Worm (Caenorhabditis elegans) whole organism, L4 larva: ENCODE results near the gene C05B5.11.

Source experiments
- F49E8.2 ChIP-seq: sonication (generic microtip); optimal IDR thresholded peaks from 2 replicates; lab custom pipeline; 2016; ENCODE audit warnings: missing compliant biosample characterization, mild to moderate bottlenecking, missing genetic modification characterization, borderline replicate concordance
- R02D3.7 ChIP-seq: fragments of 150-350 bp; sonication (generic microtip); optimal IDR thresholded peaks from 3 replicates; lab custom pipeline; 2014; ENCODE audit warnings: missing biosample characterization, missing genetic modification characterization
- Y48G9A.11 ChIP-seq: fragments of 200-800 bp; sonication (Bioruptor generic); IDR thresholded peaks from 2 replicates; pipeline ENCODE4 v1.3.6; 2022; ENCODE audit warnings: missing genetic modification reagents, missing genetic modification characterization, missing compliant biosample characterization
- Y5F2A.4 ChIP-seq: fragments of 200-800 bp; sonication (Bioruptor generic); optimal IDR thresholded peaks from 2 replicates; lab custom pipeline; 2018; ENCODE audit warnings: mild to moderate bottlenecking, missing genetic modification characterization, missing compliant biosample characterization
- ZK546.5 ChIP-seq, 2 experiments: sonication (generic microtip); optimal IDR thresholded peaks; 2 replicates each; lab custom pipeline; 2017; ENCODE audit warnings: missing biosample characterization in 2 of 2, missing genetic modification characterization in 2 of 2
- aha-1 ChIP-seq: fragments of 150-350 bp; peaks from one replicate; lab custom pipeline; 2014; ENCODE audit warnings: missing biosample characterization, missing genetic modification characterization
- aly-2 ChIP-seq: sonication (generic microtip); optimal IDR thresholded peaks from 2 replicates; lab custom pipeline; 2018; ENCODE audit warnings: missing biosample characterization, missing genetic modification characterization
- ceh-44 ChIP-seq: fragments of 200-800 bp; sonication (Bioruptor generic); IDR thresholded peaks from 2 replicates; pipeline ENCODE4 v1.3.6; 2022; ENCODE audit warnings: missing genetic modification reagents, missing genetic modification characterization, missing compliant biosample characterization
- ceh-82 ChIP-seq: sonication (generic microtip); optimal IDR thresholded peaks from 2 replicates; lab custom pipeline; 2017; ENCODE audit warnings: missing biosample characterization, missing genetic modification characterization
- ces-1 ChIP-seq: fragments of 150-350 bp; sonication (generic microtip); optimal IDR thresholded peaks from 4 replicates; lab custom pipeline; 2014; ENCODE audit warnings: missing biosample characterization, missing genetic modification reagents, missing genetic modification characterization
- daf-19 ChIP-seq: fragments of 200-800 bp; sonication (Bioruptor generic); conservative IDR thresholded peaks from 2 replicates; pipeline ENCODE4 v1.3.6; 2022; ENCODE audit warnings: missing genetic modification characterization, missing compliant biosample characterization
- dmd-6 ChIP-seq: fragments of 200-800 bp; sonication (Bioruptor generic); IDR thresholded peaks from 2 replicates; pipeline ENCODE4 v1.3.6; 2022; ENCODE audit warnings: missing genetic modification reagents, missing genetic modification characterization, missing compliant biosample characterization
- dmd-8 ChIP-seq: fragments of 200-800 bp; sonication (Bioruptor generic); IDR thresholded peaks from 2 replicates; pipeline ENCODE4 v1.3.6; 2022; ENCODE audit warnings: missing genetic modification characterization, missing compliant biosample characterization
- fkh-10 ChIP-seq: fragments of 150-350 bp; optimal IDR thresholded peaks from 2 replicates; lab custom pipeline; 2014; ENCODE audit warnings: missing biosample characterization, missing genetic modification reagents, missing genetic modification characterization
- hif-1 ChIP-seq, 2 experiments: sonication (generic microtip); optimal IDR thresholded peaks; 2 replicates each; lab custom pipeline; 2016 to 2017; ENCODE audit warnings: missing compliant biosample characterization in 2 of 2, missing genetic modification characterization in 2 of 2, missing genetic modification reagents in 2 of 2, missing genotype in 2 of 2, mild to moderate bottlenecking in 1 of 2
- lim-7 ChIP-seq: fragments of 200-800 bp; sonication (Bioruptor generic); IDR thresholded peaks from 2 replicates; pipeline ENCODE4 v1.3.6; 2022; ENCODE audit warnings: missing genetic modification characterization, missing compliant biosample characterization
- lin-1 ChIP-seq: fragments of 200-800 bp; sonication (Bioruptor generic); IDR thresholded peaks from 2 replicates; pipeline ENCODE4 v1.3.6; 2022; ENCODE audit warnings: missing genetic modification reagents, missing genetic modification characterization, missing compliant biosample characterization
- lin-38 ChIP-seq: fragments of 200-800 bp; sonication (Bioruptor generic); IDR thresholded peaks from 2 replicates; pipeline ENCODE4 v1.3.6; 2022; ENCODE audit warnings: missing genetic modification reagents, missing genetic modification characterization, missing compliant biosample characterization
- madf-5 ChIP-seq, 2 experiments: fragments of 200-800 bp; sonication (Bioruptor generic); IDR thresholded peaks; 2 replicates each; pipeline ENCODE4 v1.3.6; 2022; ENCODE audit warnings: missing compliant biosample characterization in 2 of 2, missing genetic modification characterization in 2 of 2
- madf-9 ChIP-seq: fragments of 200-800 bp; sonication (Bioruptor generic); conservative IDR thresholded peaks from 2 replicates; pipeline ENCODE4 v1.3.6; 2022; ENCODE audit warnings: missing genetic modification reagents, missing genetic modification characterization, missing compliant biosample characterization
- nhr-111 ChIP-seq: fragments of 200-800 bp; sonication (Bioruptor generic); optimal IDR thresholded peaks from 2 replicates; lab custom pipeline; 2018; ENCODE audit warnings: mild to moderate bottlenecking, missing genetic modification characterization, missing compliant biosample characterization
- nhr-28 ChIP-seq: fragments of 150-350 bp; optimal IDR thresholded peaks from 2 replicates; lab custom pipeline; 2014; ENCODE audit warnings: missing biosample characterization, missing genetic modification characterization
- nhr-48 ChIP-seq: sonication (generic microtip); optimal IDR thresholded peaks from 2 replicates; lab custom pipeline; 2016; ENCODE audit warnings: mild to moderate bottlenecking, missing genetic modification characterization, missing compliant biosample characterization
- nhr-6 ChIP-seq: fragments of 150-350 bp; optimal IDR thresholded peaks from 2 replicates; lab custom pipeline; 2014; ENCODE audit warnings: missing biosample characterization, missing genetic modification characterization
- nhr-77 ChIP-seq: fragments of 150-350 bp; optimal IDR thresholded peaks from 2 replicates; lab custom pipeline; 2014; ENCODE audit warnings: missing biosample characterization, missing genetic modification characterization
- php-3 ChIP-seq: fragments of 200-800 bp; sonication (Bioruptor generic); IDR thresholded peaks from 2 replicates; pipeline ENCODE4 v1.3.6; 2022; ENCODE audit warnings: missing genetic modification reagents, missing genetic modification characterization, missing compliant biosample characterization
- pqm-1 ChIP-seq: sonication (generic microtip); optimal IDR thresholded peaks from 2 replicates; lab custom pipeline; 2017; ENCODE audit warnings: missing biosample characterization, missing genetic modification characterization
- spr-3 ChIP-seq: fragments of 200-800 bp; sonication (Bioruptor generic); optimal IDR thresholded peaks from 2 replicates; lab custom pipeline; 2018; ENCODE audit warnings: mild to moderate bottlenecking, missing genetic modification characterization, missing compliant biosample characterization
- unc-39 ChIP-seq: sonication (generic microtip); optimal IDR thresholded peaks from 2 replicates; lab custom pipeline; 2017; ENCODE audit warnings: missing biosample characterization, missing genetic modification characterization
- unc-62 ChIP-seq, 3 experiments: fragments of 150-350 bp in 1 of 3; sonication (generic microtip); optimal IDR thresholded peaks in 2 of 3; peaks in 1 of 3; 1 replicate in 1 of 3; 2 replicates in 2 of 3; lab custom pipeline; 2014 to 2017; ENCODE audit warnings: missing biosample characterization in 3 of 3, missing genetic modification characterization in 3 of 3, missing genetic modification reagents in 3 of 3, missing genotype in 1 of 3
- vab-7 ChIP-seq: fragments of 200-800 bp; sonication (Bioruptor generic); IDR thresholded peaks from 2 replicates; pipeline ENCODE4 v1.3.6; 2022; ENCODE audit warnings: missing genetic modification reagents, missing genetic modification characterization, missing compliant biosample characterization

The C05B5.11 gene

ce11 chrIII:9973765-9974164, 30.5 kb upstream of the C05B5.11 start, which contains the start of gene R10E12.2:
TSS of gene R10E12.2 (minus strand) at chrIII:9973865.
- TF ChIP-seq unc-39 (tag; lab: Kevin White, UChicago) (no peak), daf-19 (no peak), madf-9 (no peak), nhr-48 (tag; lab: Kevin White, UChicago) (no peak), ceh-44 (GFP tag; lab: Robert Waterston, UW) (no peak), nhr-28 (tag; lab: Kevin White, UChicago) (no peak), pqm-1 (no peak), nhr-6 (tag; lab: Kevin White, UChicago) (no peak), Y48G9A.11 (GFP tag; lab: Robert Waterston, UW) (no peak), F49E8.2 (tag; lab: Kevin White, UChicago) (no peak), fkh-10 (GFP tag; lab: Kevin White, UChicago) (no peak), dmd-6 (GFP tag; lab: Robert Waterston, UW) (no peak), lin-38 (GFP tag; lab: Robert Waterston, UW) (no peak), php-3 (no peak), hif-1 (tag; optimal IDR thresholded peaks at IDR 0.05; lab: Kevin White, UChicago) (no peak), ceh-82 (tag; lab: Kevin White, UChicago) (no peak), vab-7 (no peak)

ce11 chrIII:9982119-9982642, 22.1 kb upstream of the C05B5.11 start:
- no peak for TF ChIP-seq nhr-77 (tag; lab: Kevin White, UChicago)
- peak; percentile 66 for TF ChIP-seq aha-1 (tag; lab: Kevin White, UChicago)
- peak in 1 of 2 experiments; percentile 58 for TF ChIP-seq unc-62 (GFP tag; optimal IDR thresholded peaks at IDR 0.05 in 1 of 2; lab: Kevin White, UChicago)
- TF ChIP-seq unc-62 (tag; optimal IDR thresholded peaks at IDR 0.05; lab: Kevin White, UChicago), result no peak

- no peak for TF ChIP-seq R02D3.7 (tag; lab: Kevin White, UChicago)
- TF ChIP-seq aha-1 (tag; lab: Kevin White, UChicago), result peak; percentile 65
Observed at ce11 chrIII:9984604-9985003, 19.7 kb upstream of the C05B5.11 start.

ce11 chrIII:9985542-9985941, 18.8 kb upstream of the C05B5.11 start:
- TF ChIP-seq ces-1 (no peak), ZK546.5 (tag; optimal IDR thresholded peaks at IDR 0.05; lab: Kevin White, UChicago) (no peak), spr-3 (GFP tag; lab: Kevin White, UChicago) (no peak), lim-7 (GFP tag; lab: Robert Waterston, UW) (no peak), lin-38 (GFP tag; lab: Robert Waterston, UW) (no peak), nhr-111 (GFP tag; lab: Kevin White, UChicago) (no peak), Y48G9A.11 (GFP tag; lab: Robert Waterston, UW) (no peak), dmd-8 (GFP tag; lab: Robert Waterston, UW) (no peak)

- TF ChIP-seq aha-1 (tag; lab: Kevin White, UChicago) (peak; percentile 61), Y5F2A.4 (GFP tag; lab: Kevin White, UChicago) (no peak), ZK546.5 (tag; optimal IDR thresholded peaks at IDR 0.05; lab: Kevin White, UChicago) (no peak), madf-5 (GFP tag; IDR thresholded peaks at IDR 0.05; lab: Robert Waterston, UW) (no peak), aly-2 (tag; lab: Kevin White, UChicago) (no peak), lin-1 (GFP tag; lab: Robert Waterston, UW) (no peak)
Observed at ce11 chrIII:9986827-9987429, 17.4 kb upstream of the C05B5.11 start, which contains the start of gene C05B5.12. TSS of gene C05B5.12 (plus strand) at chrIII:9987379.
